Fruit fly (Drosophila melanogaster) whole organism, prepupa: ENCODE results near the gene CG13058.

Source experiments
- CG3919 ChIP-seq: fragments of 200-800 bp; sonication (Bioruptor generic); optimal IDR thresholded peaks from 3 replicates; lab custom pipeline; 2016; ENCODE audit warnings: missing biosample characterization, missing genetic modification characterization
- svp ChIP-seq: fragments of 200-800 bp; sonication (Bioruptor generic); peaks from one replicate; lab custom pipeline; 2016; ENCODE audit warnings: missing biosample characterization, missing genetic modification characterization
- topi ChIP-seq: fragments of 200-800 bp; sonication (Bioruptor generic); optimal IDR thresholded peaks from 3 replicates; lab custom pipeline; 2016; ENCODE audit warnings: missing biosample characterization, missing genetic modification characterization

- no peak for TF ChIP-seq svp
- no peak for TF ChIP-seq CG3919 (GFP tag; lab: Kevin White, UChicago)
- TF ChIP-seq topi (GFP tag; lab: Kevin White, UChicago) = no peak
These were observed 4.4 kb downstream of the CG13058 start, which contains the start of gene CG13056 for dm6 chr3L:16333013-16333412.
